Worm (Caenorhabditis elegans) whole organism, L4 larva: ENCODE data around the gene T25C12.3.

Source experiments
- F10B5.3 ChIP-seq: sonication (generic microtip); optimal IDR thresholded peaks from 2 replicates; lab custom pipeline; 2016; ENCODE audit warnings: mild to moderate bottlenecking, missing genetic modification characterization, missing compliant biosample characterization
- F44E2.7 ChIP-seq: fragments of 200-800 bp; sonication (Bioruptor generic); IDR thresholded peaks from 2 replicates; pipeline ENCODE4 v2.1.2; 2022; ENCODE audit warnings: missing genetic modification characterization, missing compliant biosample characterization
- F49E8.2 ChIP-seq: sonication (generic microtip); optimal IDR thresholded peaks from 2 replicates; lab custom pipeline; 2016; ENCODE audit warnings: missing compliant biosample characterization, mild to moderate bottlenecking, missing genetic modification characterization, borderline replicate concordance
- Y48G9A.11 ChIP-seq: fragments of 200-800 bp; sonication (Bioruptor generic); IDR thresholded peaks from 2 replicates; pipeline ENCODE4 v1.3.6; 2022; ENCODE audit warnings: missing genetic modification reagents, missing genetic modification characterization, missing compliant biosample characterization
- Y5F2A.4 ChIP-seq: fragments of 200-800 bp; sonication (Bioruptor generic); optimal IDR thresholded peaks from 2 replicates; lab custom pipeline; 2018; ENCODE audit warnings: mild to moderate bottlenecking, missing genetic modification characterization, missing compliant biosample characterization
- Y75B8A.6 ChIP-seq: fragments of 200-800 bp; sonication (Bioruptor generic); IDR thresholded peaks from 2 replicates; pipeline ENCODE4 v1.3.6; 2022; ENCODE audit warnings: missing genetic modification reagents, missing genetic modification characterization, missing compliant biosample characterization
- ZK337.2 ChIP-seq: fragments of 200-800 bp; sonication (Bioruptor generic); IDR thresholded peaks from 2 replicates; pipeline ENCODE4 v1.3.6; 2022; ENCODE audit warnings: missing genetic modification reagents, missing genetic modification characterization, missing compliant biosample characterization
- ceh-32 ChIP-seq: sonication (generic microtip); optimal IDR thresholded peaks from 2 replicates; lab custom pipeline; 2016; ENCODE audit warnings: mild to moderate bottlenecking, missing genetic modification characterization, missing compliant biosample characterization; ENCODE audit not compliant: poor library complexity
- ceh-62 ChIP-seq: sonication (generic microtip); optimal IDR thresholded peaks from 2 replicates; lab custom pipeline; 2017; ENCODE audit warnings: missing biosample characterization, missing genetic modification characterization
- ceh-82 ChIP-seq: sonication (generic microtip); optimal IDR thresholded peaks from 2 replicates; lab custom pipeline; 2017; ENCODE audit warnings: missing biosample characterization, missing genetic modification characterization
- ces-1 ChIP-seq: fragments of 150-350 bp; sonication (generic microtip); optimal IDR thresholded peaks from 4 replicates; lab custom pipeline; 2014; ENCODE audit warnings: missing biosample characterization, missing genetic modification reagents, missing genetic modification characterization
- daf-16 ChIP-seq, 3 experiments: sonication (generic microtip); optimal IDR thresholded peaks; 2 replicates each; lab custom pipeline; 2016 to 2017; ENCODE audit warnings: missing genetic modification characterization in 3 of 3, missing genetic modification reagents in 3 of 3, mild to moderate bottlenecking in 2 of 3, missing compliant biosample characterization in 2 of 3, missing biosample characterization in 1 of 3, moderate library complexity in 1 of 3
- daf-19 ChIP-seq: fragments of 200-800 bp; sonication (Bioruptor generic); conservative IDR thresholded peaks from 2 replicates; pipeline ENCODE4 v1.3.6; 2022; ENCODE audit warnings: missing genetic modification characterization, missing compliant biosample characterization
- dmd-6 ChIP-seq: fragments of 200-800 bp; sonication (Bioruptor generic); IDR thresholded peaks from 2 replicates; pipeline ENCODE4 v1.3.6; 2022; ENCODE audit warnings: missing genetic modification reagents, missing genetic modification characterization, missing compliant biosample characterization
- dmd-9 ChIP-seq: fragments of 200-800 bp; sonication (Bioruptor generic); IDR thresholded peaks from 2 replicates; pipeline ENCODE4 v1.3.6; 2022; ENCODE audit warnings: missing genetic modification reagents, missing genetic modification characterization, missing compliant biosample characterization
- dpl-1 ChIP-seq: fragments of 150-350 bp; optimal IDR thresholded peaks from 2 replicates; lab custom pipeline; 2014; ENCODE audit warnings: missing biosample characterization, missing genetic modification reagents, missing genetic modification characterization
- egl-27 ChIP-seq: sonication (generic microtip); optimal IDR thresholded peaks from 3 replicates; lab custom pipeline; 2017; ENCODE audit warnings: missing biosample characterization, missing genetic modification reagents, missing genetic modification characterization
- fkh-10 ChIP-seq: fragments of 150-350 bp; optimal IDR thresholded peaks from 2 replicates; lab custom pipeline; 2014; ENCODE audit warnings: missing biosample characterization, missing genetic modification reagents, missing genetic modification characterization
- hlh-11 ChIP-seq: fragments of 200-800 bp; sonication (Bioruptor generic); optimal IDR thresholded peaks from 2 replicates; lab custom pipeline; 2018; ENCODE audit warnings: mild to moderate bottlenecking, missing genetic modification characterization, missing compliant biosample characterization
- hlh-30 ChIP-seq: sonication (generic microtip); optimal IDR thresholded peaks from 2 replicates; lab custom pipeline; 2017; ENCODE audit warnings: antibody characterized with exemption, mild to moderate bottlenecking, missing genetic modification characterization, missing compliant biosample characterization; ENCODE audit not compliant: insufficient read depth
- lim-7 ChIP-seq: fragments of 200-800 bp; sonication (Bioruptor generic); IDR thresholded peaks from 2 replicates; pipeline ENCODE4 v1.3.6; 2022; ENCODE audit warnings: missing genetic modification characterization, missing compliant biosample characterization
- lin-13 ChIP-seq: fragments of 150-350 bp; optimal IDR thresholded peaks from 2 replicates; lab custom pipeline; 2014; ENCODE audit warnings: missing biosample characterization, missing genetic modification reagents, missing genetic modification characterization
- lin-39 ChIP-seq: fragments of 150-350 bp; optimal IDR thresholded peaks from 2 replicates; lab custom pipeline; 2014; ENCODE audit warnings: missing biosample characterization, missing genetic modification reagents, missing genetic modification characterization
- lir-3 ChIP-seq: sonication (generic microtip); optimal IDR thresholded peaks from 2 replicates; lab custom pipeline; 2016; ENCODE audit warnings: mild to moderate bottlenecking, missing genetic modification characterization, missing compliant biosample characterization
- mdl-1 ChIP-seq, 2 experiments: fragments of 150-350 bp in 1 of 2; sonication (generic microtip) in 1 of 2; optimal IDR thresholded peaks; 2 replicates each; lab custom pipeline; 2014 to 2017; ENCODE audit warnings: missing biosample characterization in 2 of 2, missing genetic modification characterization in 2 of 2
- mdt-29 ChIP-seq: fragments of 200-800 bp; sonication (Bioruptor generic); IDR thresholded peaks from 2 replicates; pipeline ENCODE4 v1.3.6; 2022; ENCODE audit warnings: missing genetic modification reagents, missing genetic modification characterization, missing compliant biosample characterization
- mes-2 ChIP-seq: sonication (generic microtip); optimal IDR thresholded peaks from 2 replicates; lab custom pipeline; 2016; ENCODE audit warnings: missing genotype, mild to moderate bottlenecking, missing genetic modification characterization, missing compliant biosample characterization; ENCODE audit not compliant: poor library complexity, severe bottlenecking
- mxl-3 ChIP-seq: fragments of 200-800 bp; sonication (Bioruptor generic); optimal IDR thresholded peaks from 2 replicates; lab custom pipeline; 2018; ENCODE audit warnings: mild to moderate bottlenecking, missing genetic modification characterization, missing compliant biosample characterization
- nhr-237 ChIP-seq: sonication (generic microtip); optimal IDR thresholded peaks from 2 replicates; lab custom pipeline; 2017; ENCODE audit warnings: missing biosample characterization, missing genetic modification characterization
- nhr-28 ChIP-seq: fragments of 150-350 bp; optimal IDR thresholded peaks from 2 replicates; lab custom pipeline; 2014; ENCODE audit warnings: missing biosample characterization, missing genetic modification characterization
- nhr-42 ChIP-seq: fragments of 200-800 bp; sonication (Bioruptor generic); IDR thresholded peaks from 2 replicates; pipeline ENCODE4 v1.3.6; 2022; ENCODE audit warnings: missing genetic modification characterization, missing compliant biosample characterization
- nhr-76 ChIP-seq: fragments of 150-350 bp; optimal IDR thresholded peaks from 2 replicates; lab custom pipeline; 2014; ENCODE audit warnings: missing biosample characterization, missing genetic modification characterization
- pha-4 ChIP-seq, 2 experiments: fragments of 150-350 bp in 1 of 2; fragments of 200-800 bp in 1 of 2; sonication (Bioruptor generic) in 1 of 2; IDR thresholded peaks in 1 of 2; optimal IDR thresholded peaks in 1 of 2; 2 replicates each; pipeline versions ENCODE4 v1.3.6 to Lab custom; 2014 to 2022; ENCODE audit warnings: missing genetic modification characterization in 2 of 2, missing genetic modification reagents in 2 of 2, missing biosample characterization in 1 of 2, missing compliant biosample characterization in 1 of 2
- snpc-4 ChIP-seq: fragments of 150-350 bp; optimal IDR thresholded peaks from 2 replicates; lab custom pipeline; 2014; ENCODE audit warnings: missing biosample characterization, missing genetic modification characterization
- spr-1 ChIP-seq: sonication (generic microtip); optimal IDR thresholded peaks from 2 replicates; lab custom pipeline; 2016; ENCODE audit warnings: mild to moderate bottlenecking, missing genetic modification characterization, missing compliant biosample characterization
- spr-3 ChIP-seq: fragments of 200-800 bp; sonication (Bioruptor generic); optimal IDR thresholded peaks from 2 replicates; lab custom pipeline; 2018; ENCODE audit warnings: mild to moderate bottlenecking, missing genetic modification characterization, missing compliant biosample characterization
- unc-130 ChIP-seq: sonication (generic microtip); optimal IDR thresholded peaks from 2 replicates; lab custom pipeline; 2016; ENCODE audit warnings: missing genetic modification reagents, missing genetic modification characterization, missing compliant biosample characterization
- unc-39 ChIP-seq: sonication (generic microtip); optimal IDR thresholded peaks from 2 replicates; lab custom pipeline; 2017; ENCODE audit warnings: missing biosample characterization, missing genetic modification characterization
- vab-7 ChIP-seq: fragments of 200-800 bp; sonication (Bioruptor generic); IDR thresholded peaks from 2 replicates; pipeline ENCODE4 v1.3.6; 2022; ENCODE audit warnings: missing genetic modification reagents, missing genetic modification characterization, missing compliant biosample characterization
- zfp-2 ChIP-seq: sonication (generic microtip); optimal IDR thresholded peaks from 2 replicates; lab custom pipeline; 2016; ENCODE audit warnings: mild to moderate bottlenecking, missing genetic modification characterization, missing compliant biosample characterization
- zip-11 ChIP-seq: fragments of 200-800 bp; sonication (Bioruptor generic); IDR thresholded peaks from 2 replicates; pipeline ENCODE4 v1.3.6; 2022; ENCODE audit warnings: missing genetic modification characterization, missing compliant biosample characterization

The T25C12.3 gene

DNA sequence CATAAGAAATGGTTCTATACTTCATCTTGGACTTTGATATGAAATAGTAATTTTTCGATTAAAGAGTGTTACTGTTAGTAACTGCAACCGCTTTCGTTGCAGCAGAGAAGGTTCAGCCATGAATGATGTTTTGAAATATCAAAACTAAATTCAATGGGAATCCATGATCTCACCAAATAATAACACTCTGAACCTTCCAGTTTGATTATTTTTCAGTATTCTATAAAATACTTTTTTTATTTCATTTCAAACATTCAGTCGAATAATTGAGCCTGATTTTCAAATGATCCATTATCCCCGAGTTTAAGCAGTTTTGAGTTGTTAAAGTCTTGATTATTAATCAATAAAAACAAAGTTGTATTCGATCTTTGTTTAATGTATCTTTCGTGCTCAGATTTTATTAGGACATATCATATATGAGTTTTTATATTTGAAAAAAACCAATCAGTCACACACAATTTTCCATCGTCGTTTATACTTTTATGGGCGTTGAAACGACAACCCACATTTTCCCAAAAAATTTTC, 37.5 kb upstream of the T25C12.3 start, which contains the start of gene gcp-2.2:
TSS of gene gcp-2.2 (plus strand) at position 475 of the 525 bp plus-strand sequence.
- TF ChIP-seq unc-130 (GFP tag; lab: Kevin White, UChicago) = no peak
- TF ChIP-seq nhr-42 (GFP tag; lab: Robert Waterston, UW) = no peak
- no peak for TF ChIP-seq fkh-10
- TF ChIP-seq dpl-1 = no peak
- TF ChIP-seq F49E8.2 (tag; lab: Kevin White, UChicago) = no peak
- no peak for TF ChIP-seq pha-4 (GFP tag; IDR thresholded peaks at IDR 0.05; lab: Robert Waterston, UW)
- no peak for TF ChIP-seq pha-4 (tag; optimal IDR thresholded peaks at IDR 0.05; lab: Kevin White, UChicago)
- no peak for TF ChIP-seq F10B5.3 (tag; lab: Kevin White, UChicago)
- no peak for TF ChIP-seq mes-2 (tag; lab: Kevin White, UChicago)
- no peak for TF ChIP-seq zfp-2
- no peak for TF ChIP-seq unc-39 (tag; lab: Kevin White, UChicago)
- no peak for TF ChIP-seq ces-1 (GFP tag; lab: Kevin White, UChicago)
- TF ChIP-seq lin-13 (GFP tag; lab: Kevin White, UChicago) = no peak
- TF ChIP-seq F44E2.7 (GFP tag; lab: Robert Waterston, UW) = no peak
- no peak for TF ChIP-seq nhr-76
- TF ChIP-seq dmd-6 = no peak
- no peak for TF ChIP-seq Y48G9A.11 (GFP tag; lab: Robert Waterston, UW)
- no peak for TF ChIP-seq daf-19 (GFP tag; lab: Robert Waterston, UW)
- TF ChIP-seq, all 104 proteins: peak for 0

DNA sequence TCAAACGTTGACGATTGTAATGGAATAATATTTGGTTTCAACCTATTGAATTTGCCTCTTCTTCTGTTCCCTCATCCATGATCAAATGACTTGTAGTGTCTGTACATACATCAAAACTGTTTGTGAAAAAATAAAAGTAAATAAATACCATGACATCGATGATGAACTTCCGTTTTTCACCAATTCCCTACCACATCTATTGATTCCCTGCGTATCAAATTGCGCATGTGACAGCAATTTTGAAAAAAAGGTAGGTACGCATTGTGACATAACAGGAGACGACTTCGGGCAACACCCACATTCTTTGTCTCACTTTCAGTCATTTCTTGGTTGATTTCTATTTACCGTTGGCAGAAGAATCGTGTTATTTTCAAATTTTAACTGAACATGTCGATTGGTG, 36.6 kb upstream of the T25C12.3 start, which contains the start of gene C35C5.9:
TSS of gene C35C5.9 (plus strand) at position 161 of the 400 bp plus-strand sequence.
- peak; percentile 67 for TF ChIP-seq hlh-30 (tag; lab: Kevin White, UChicago)
- TF ChIP-seq daf-19 (GFP tag; lab: Robert Waterston, UW) = no peak
- TF ChIP-seq F10B5.3 (tag; lab: Kevin White, UChicago) = no peak
- 0 out of 2 replicates have a peak, but pooled peaks have one; percentile 13 for TF ChIP-seq dmd-6
- peak in 1 of 2 experiments; percentile 50 for TF ChIP-seq mdl-1 (tag; optimal IDR thresholded peaks at IDR 0.05; lab: Kevin White, UChicago)
- no peak for TF ChIP-seq lim-7 (GFP tag; lab: Robert Waterston, UW)

DNA sequence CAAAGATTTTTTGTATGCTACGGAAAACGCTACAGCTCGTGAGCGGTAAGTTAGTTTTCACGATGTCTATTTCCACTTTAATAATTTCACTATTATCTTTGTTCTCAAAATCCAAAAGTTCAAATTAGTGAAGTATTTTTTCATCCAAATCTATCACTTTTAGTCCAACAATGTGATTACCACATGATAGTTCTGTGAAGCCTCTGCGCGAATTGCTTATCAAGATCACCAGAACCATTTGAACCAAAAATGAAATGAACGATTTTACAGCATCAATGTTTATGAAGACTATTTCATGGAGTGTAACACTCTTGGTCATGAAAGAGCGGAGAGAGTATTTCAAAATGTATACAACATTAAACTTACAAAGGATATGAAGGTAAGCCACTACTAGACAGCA, 34.6 kb upstream of the T25C12.3 start:
- TF ChIP-seq ceh-82 (no peak), daf-19 (GFP tag; lab: Robert Waterston, UW) (no peak), spr-1 (tag; lab: Kevin White, UChicago) (no peak), nhr-237 (no peak), mxl-3 (peak; percentile 15), mdl-1 (tag; optimal IDR thresholded peaks at IDR 0.05; lab: Kevin White, UChicago) (no peak), lin-39 (tag; lab: Kevin White, UChicago) (no peak), dmd-6 (0 out of 2 replicates have a peak, but pooled peaks have one; percentile 11), snpc-4 (tag; lab: Kevin White, UChicago) (no peak), nhr-28 (tag; lab: Kevin White, UChicago) (peak; percentile 28), zip-11 (GFP tag; lab: Robert Waterston, UW) (no peak), lir-3 (tag; lab: Kevin White, UChicago) (no peak), hlh-30 (tag; lab: Kevin White, UChicago) (peak; percentile 12), Y75B8A.6 (no peak), spr-3 (GFP tag; lab: Kevin White, UChicago) (no peak), hlh-11 (tag; lab: Kevin White, UChicago) (no peak), vab-7 (no peak), ZK337.2 (no peak), egl-27 (no peak), ceh-32 (no peak), fkh-10 (no peak), Y5F2A.4 (GFP tag; lab: Kevin White, UChicago) (no peak), daf-16 (GFP tag; optimal IDR thresholded peaks at IDR 0.05; lab: Kevin White, UChicago) (no peak), daf-16 (tag; optimal IDR thresholded peaks at IDR 0.05; lab: Kevin White, UChicago) (no peak), ceh-62 (tag; lab: Kevin White, UChicago) (no peak), mdt-29 (GFP tag; lab: Robert Waterston, UW) (no peak), dmd-9 (GFP tag; lab: Robert Waterston, UW) (no peak), F10B5.3 (tag; lab: Kevin White, UChicago) (no peak)
